Worm (Caenorhabditis elegans): ENCODE measurements around the gene W02D7.5.

ce11 chrV:8252532-8252931 is 46.5 kb downstream of the W02D7.5 start:
- TF ChIP-seq flt-1 (GFP tag; IDR thresholded peaks at IDR 0.05) (no peak), cog-1 (tag; optimal IDR thresholded peaks at IDR 0.05) (no peak), ref-1 (GFP tag; conservative IDR thresholded peaks at IDR 0.05) (no peak), med-1 (GFP tag; optimal IDR thresholded peaks at IDR 0.05; ENCODE audit: insufficient read depth) (no peak), ztf-23 (GFP tag; IDR thresholded peaks at IDR 0.05) (no peak), T22C8.4 (GFP tag; IDR thresholded peaks at IDR 0.05) (no peak), tab-1 (GFP tag; IDR thresholded peaks at IDR 0.05) (no peak), klf-2 (GFP tag; conservative IDR thresholded peaks at IDR 0.05) (no peak), ztf-29 (GFP tag; IDR thresholded peaks at IDR 0.05) (no peak)
